Fruit fly (Drosophila melanogaster) whole organism, embryonic: ENCODE results near the gene Cyp313a1.

Source experiments
- Atf6 ChIP-seq: fragments of 200-800 bp; sonication (Bioruptor generic); IDR thresholded peaks from 2 replicates; pipeline ENCODE4 v1.3.6; 2022; ENCODE audit warnings: missing biosample characterization, missing genetic modification characterization
- CG10147 ChIP-seq: fragments of 200-800 bp; sonication (Bioruptor generic); optimal IDR thresholded peaks from 2 replicates; lab custom pipeline; 2019; ENCODE audit warnings: missing biosample characterization, mild to moderate bottlenecking, missing genetic modification characterization, moderate library complexity
- CG11093 ChIP-seq: fragments of 200-800 bp; sonication (Bioruptor generic); IDR thresholded peaks from 3 replicates; pipeline ENCODE4 v1.3.6; 2022; ENCODE audit warnings: missing biosample characterization, missing genetic modification characterization
- CG11504 ChIP-seq: fragments of 200-800 bp; sonication (Bioruptor generic); optimal IDR thresholded peaks from 3 replicates; lab custom pipeline; 2019; ENCODE audit warnings: missing biosample characterization, mild to moderate bottlenecking, missing genetic modification characterization, moderate library complexity
- CG12659 ChIP-seq: fragments of 200-800 bp; sonication (Bioruptor generic); optimal IDR thresholded peaks from 3 replicates; lab custom pipeline; 2017; ENCODE audit warnings: mild to moderate bottlenecking, missing biosample characterization, missing genetic modification reagents, missing genetic modification characterization
- CG1602 ChIP-seq: fragments of 200-800 bp; sonication (Bioruptor generic); optimal IDR thresholded peaks from 3 replicates; lab custom pipeline; 2016; ENCODE audit warnings: missing biosample characterization, missing genetic modification characterization
- CG1792 ChIP-seq: fragments of 200-800 bp; sonication (Bioruptor generic); optimal IDR thresholded peaks from 2 replicates; lab custom pipeline; 2016; ENCODE audit warnings: missing biosample characterization, missing genetic modification characterization
- CG18262 ChIP-seq: fragments of 200-800 bp; optimal IDR thresholded peaks from 3 replicates; lab custom pipeline; 2019; ENCODE audit warnings: missing biosample characterization, mild to moderate bottlenecking, missing genetic modification characterization, moderate library complexity
- CG32767 ChIP-seq: fragments of 200-800 bp; sonication (Bioruptor generic); IDR thresholded peaks from 2 replicates; pipeline ENCODE4 v1.3.6; 2022; ENCODE audit warnings: missing biosample characterization, missing genetic modification characterization
- CG3726 ChIP-seq: fragments of 200-800 bp; sonication (Bioruptor generic); IDR thresholded peaks from 3 replicates; pipeline ENCODE4, ENCODE4 v1.3.6; 2022; ENCODE audit warnings: missing biosample characterization, missing genetic modification characterization
- CG3838 ChIP-seq: fragments of 200-800 bp; sonication (Bioruptor generic); optimal IDR thresholded peaks from 3 replicates; lab custom pipeline; 2016; ENCODE audit warnings: missing biosample characterization, missing genetic modification characterization
- CG4360 ChIP-seq: fragments of 200-800 bp; sonication (Bioruptor generic); IDR thresholded peaks from 2 replicates; pipeline ENCODE4 v1.3.6; 2022; ENCODE audit warnings: missing biosample characterization, missing genetic modification characterization
- CG4854 ChIP-seq: fragments of 200-800 bp; sonication (Bioruptor generic); optimal IDR thresholded peaks from 2 replicates; lab custom pipeline; 2016; ENCODE audit warnings: missing biosample characterization, missing genetic modification characterization, inconsistent platforms
- CG6254 ChIP-seq: fragments of 200-800 bp; sonication (Bioruptor generic); optimal IDR thresholded peaks from 3 replicates; lab custom pipeline; 2017; ENCODE audit warnings: mild to moderate bottlenecking, missing biosample characterization, missing genetic modification reagents, missing genetic modification characterization
- CG8281 ChIP-seq: fragments of 200-800 bp; sonication (Bioruptor generic); optimal IDR thresholded peaks from 2 replicates; lab custom pipeline; 2018; ENCODE audit warnings: missing biosample characterization, mild to moderate bottlenecking, missing genetic modification characterization, moderate library complexity
- CG8478 ChIP-seq: fragments of >200 bp; optimal IDR thresholded peaks from 2 replicates; lab custom pipeline; 2018
- CG8765 ChIP-seq: fragments of 200-800 bp; sonication (Bioruptor generic); IDR thresholded peaks from 2 replicates; pipeline ENCODE4 v1.3.6; 2022; ENCODE audit warnings: missing biosample characterization, missing genetic modification characterization
- CG9215 ChIP-seq: fragments of 200-800 bp; sonication (Bioruptor generic); IDR thresholded peaks from 2 replicates; pipeline ENCODE4 v1.3.6; 2022; ENCODE audit warnings: missing biosample characterization, missing genetic modification characterization
- CrebB ChIP-seq: fragments of 200-800 bp; sonication (Bioruptor generic); optimal IDR thresholded peaks from 3 replicates; lab custom pipeline; 2018; ENCODE audit warnings: missing biosample characterization, mild to moderate bottlenecking, missing genetic modification characterization
- Dref ChIP-seq: fragments of 200-800 bp; sonication (Bioruptor generic); IDR thresholded peaks from 2 replicates; pipeline ENCODE4 v1.3.6; 2022; ENCODE audit warnings: missing biosample characterization, missing genetic modification characterization
- ERR ChIP-seq: fragments of 200-800 bp; sonication (Bioruptor generic); optimal IDR thresholded peaks from 2 replicates; lab custom pipeline; 2016; ENCODE audit warnings: missing biosample characterization, missing genetic modification characterization
- Fer1 ChIP-seq: fragments of 200-800 bp; sonication (Bioruptor generic); optimal IDR thresholded peaks from 2 replicates; lab custom pipeline; 2017; ENCODE audit warnings: missing biosample characterization, mild to moderate bottlenecking, missing genetic modification characterization
- Gsc ChIP-seq: fragments of 200-800 bp; sonication (Bioruptor generic); IDR thresholded peaks from 2 replicates; pipeline ENCODE4 v1.3.6; 2022; ENCODE audit warnings: missing biosample characterization, missing genetic modification characterization
- HLH3B ChIP-seq: fragments of 200-800 bp; sonication (Bioruptor generic); IDR thresholded peaks from 2 replicates; pipeline ENCODE4 v1.3.6; 2022; ENCODE audit warnings: missing biosample characterization, missing genetic modification characterization
- Hr78 ChIP-seq, 2 experiments: fragments of 200-800 bp in 1 of 2; fragments of >200 bp in 1 of 2; sonication (Bioruptor generic) in 1 of 2; optimal IDR thresholded peaks; 2 replicates each; lab custom pipeline; 2017 to 2019; ENCODE audit warnings: missing biosample characterization in 2 of 2, missing genetic modification characterization in 2 of 2, mild to moderate bottlenecking in 1 of 2, moderate library complexity in 1 of 2
- Jarid2 ChIP-seq: fragments of 200-800 bp; sonication (Bioruptor generic); optimal IDR thresholded peaks from 3 replicates; lab custom pipeline; 2017; ENCODE audit warnings: mild to moderate bottlenecking, missing biosample characterization, missing genetic modification reagents, missing genetic modification characterization
- Nf-YB ChIP-seq: fragments of 200-800 bp; sonication (Bioruptor generic); optimal IDR thresholded peaks from 3 replicates; lab custom pipeline; 2019; ENCODE audit warnings: missing biosample characterization, mild to moderate bottlenecking, missing genetic modification characterization, moderate library complexity
- Pdp1 ChIP-seq, 2 experiments: fragments of 200-800 bp; sonication (Bioruptor generic); optimal IDR thresholded peaks; 3 replicates each; lab custom pipeline; 2016; ENCODE audit warnings: missing biosample characterization in 2 of 2, missing genetic modification characterization in 2 of 2, mild to moderate bottlenecking in 1 of 2, moderate library complexity in 1 of 2
- Ptx1 ChIP-seq: fragments of 200-800 bp; sonication (Bioruptor generic); IDR thresholded peaks from 2 replicates; pipeline ENCODE4 v1.3.6; 2022; ENCODE audit warnings: missing biosample characterization, missing genetic modification characterization
- Sry-δ ChIP-seq: fragments of 200-800 bp; sonication (Bioruptor generic); optimal IDR thresholded peaks from 2 replicates; lab custom pipeline; 2016; ENCODE audit warnings: missing biosample characterization, missing genetic modification characterization
- Taf1 ChIP-seq: fragments of 200-800 bp; sonication (Bioruptor generic); IDR thresholded peaks from 2 replicates; pipeline ENCODE4 v1.3.6; 2022; ENCODE audit warnings: missing biosample characterization, missing genetic modification characterization
- amos ChIP-seq: fragments of 200-800 bp; sonication (Bioruptor generic); IDR thresholded peaks from 2 replicates; pipeline ENCODE4 v1.3.6; 2022; ENCODE audit warnings: missing biosample characterization, missing genetic modification characterization; ENCODE audit not compliant: partially characterized antibody
- ap ChIP-seq: fragments of 200-800 bp; sonication (Bioruptor generic); IDR thresholded peaks from 2 replicates; pipeline ENCODE4 v1.3.6; 2022; ENCODE audit warnings: missing biosample characterization, missing genetic modification characterization
- ara ChIP-seq: fragments of 200-800 bp; sonication (Bioruptor generic); IDR thresholded peaks from 2 replicates; pipeline ENCODE4 v1.3.6; 2022; ENCODE audit warnings: missing biosample characterization, missing genetic modification characterization
- ato ChIP-seq: fragments of 200-800 bp; sonication (Bioruptor generic); IDR thresholded peaks from 2 replicates; pipeline ENCODE4 v1.3.6; 2022; ENCODE audit warnings: missing biosample characterization, missing genetic modification characterization; ENCODE audit not compliant: partially characterized antibody
- bbx ChIP-seq: fragments of 200-800 bp; sonication (Bioruptor generic); IDR thresholded peaks from 2 replicates; pipeline ENCODE4 v1.3.6; 2022; ENCODE audit warnings: missing biosample characterization, missing genetic modification characterization; ENCODE audit not compliant: partially characterized antibody
- bsh ChIP-seq, 2 experiments: fragments of 200-800 bp; sonication (Bioruptor generic); optimal IDR thresholded peaks; 2 replicates each; lab custom pipeline; 2017 to 2018; ENCODE audit warnings: mild to moderate bottlenecking in 2 of 2, missing biosample characterization in 2 of 2, missing genetic modification characterization in 2 of 2, moderate library complexity in 1 of 2
- chinmo ChIP-seq: fragments of 200-800 bp; sonication (Bioruptor generic); IDR thresholded peaks from 4 replicates; pipeline ENCODE4 v1.3.6; 2022; ENCODE audit warnings: missing biosample characterization, missing genetic modification characterization; ENCODE audit not compliant: partially characterized antibody
- corto ChIP-seq: fragments of 200-800 bp; sonication (Bioruptor generic); optimal IDR thresholded peaks from 2 replicates; lab custom pipeline; 2016; ENCODE audit warnings: missing biosample characterization, mild to moderate bottlenecking, missing genetic modification characterization, moderate library complexity
- dm ChIP-seq: fragments of 200-800 bp; sonication (Bioruptor generic); optimal IDR thresholded peaks from 3 replicates; lab custom pipeline; 2016; ENCODE audit warnings: missing biosample characterization, missing genetic modification characterization
- gcm ChIP-seq: fragments of 200-800 bp; sonication (Bioruptor generic); optimal IDR thresholded peaks from 2 replicates; lab custom pipeline; 2019; ENCODE audit warnings: missing biosample characterization, mild to moderate bottlenecking, missing genetic modification characterization, moderate library complexity
- gro ChIP-seq: fragments of 200-800 bp; sonication (Bioruptor generic); optimal IDR thresholded peaks from 2 replicates; lab custom pipeline; 2016; ENCODE audit warnings: missing biosample characterization, missing genetic modification characterization
- nom ChIP-seq: fragments of 200-800 bp; sonication (Bioruptor generic); optimal IDR thresholded peaks from 2 replicates; lab custom pipeline; 2017; ENCODE audit warnings: missing biosample characterization, missing genetic modification characterization, mild to moderate bottlenecking, moderate library complexity, missing genetic modification reagents
- pros ChIP-seq: fragments of 200-800 bp; sonication (Bioruptor generic); optimal IDR thresholded peaks from 3 replicates; lab custom pipeline; 2019; ENCODE audit warnings: missing biosample characterization, mild to moderate bottlenecking, missing genetic modification characterization, moderate library complexity
- so ChIP-seq: fragments of 200-800 bp; sonication (Bioruptor generic); IDR thresholded peaks from 3 replicates; pipeline ENCODE4 v1.3.6; 2022; ENCODE audit warnings: missing biosample characterization, missing genetic modification characterization
- stwl ChIP-seq: fragments of 200-800 bp; sonication (Bioruptor generic); optimal IDR thresholded peaks from 3 replicates; lab custom pipeline; 2018; ENCODE audit warnings: missing biosample characterization, mild to moderate bottlenecking, missing genetic modification characterization, moderate library complexity
- tna ChIP-seq: fragments of 200-800 bp; sonication (Bioruptor generic); IDR thresholded peaks from 2 replicates; pipeline ENCODE4 v1.3.6; 2022; ENCODE audit warnings: missing biosample characterization, missing genetic modification characterization; ENCODE audit not compliant: partially characterized antibody
- unpg ChIP-seq: fragments of 200-800 bp; sonication (Bioruptor generic); optimal IDR thresholded peaks from 3 replicates; lab custom pipeline; 2018; ENCODE audit warnings: missing biosample characterization, mild to moderate bottlenecking, missing genetic modification characterization, moderate library complexity
- usp ChIP-seq: fragments of >200 bp; optimal IDR thresholded peaks from 2 replicates; lab custom pipeline; 2017; ENCODE audit warnings: missing biosample characterization, missing genetic modification characterization
- vvl ChIP-seq: fragments of 200-800 bp; sonication (Bioruptor generic); IDR thresholded peaks from 2 replicates; pipeline ENCODE4 v1.3.6; 2022; ENCODE audit warnings: missing biosample characterization, missing genetic modification characterization
- z ChIP-seq: fragments of 200-800 bp; sonication (Bioruptor generic); IDR thresholded peaks from 3 replicates; pipeline ENCODE4 v1.3.6; 2022; ENCODE audit warnings: missing biosample characterization, missing genetic modification characterization

Gene Cyp313a1

DNA sequence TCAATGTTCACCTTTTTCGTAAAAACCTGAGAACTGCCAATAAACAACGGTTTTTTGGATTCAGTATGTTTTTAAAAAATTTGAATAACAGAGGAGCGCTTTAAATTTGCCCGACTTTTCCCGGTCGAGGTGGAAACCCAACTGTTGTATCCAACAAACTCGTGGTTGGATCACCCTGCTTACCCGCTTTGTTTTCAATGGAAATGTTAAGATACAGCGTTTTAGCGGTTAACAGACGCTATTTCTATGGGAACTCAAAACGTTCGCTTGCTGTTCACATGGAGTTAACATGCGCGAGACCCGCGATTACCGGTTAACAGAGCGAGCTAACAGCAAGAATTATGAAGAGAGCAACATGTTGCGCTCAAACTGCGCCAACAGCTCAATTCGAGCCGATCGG is 39.3 kb upstream of the Cyp313a1 start, which contains the start of gene cv-c (continued):
- TF ChIP-seq CG6254 (GFP tag; lab: Kevin White, UChicago) (no peak), ERR (peak; percentile 1), Taf1 (GFP tag; lab: Robert Waterston, UW) (no peak), CG3726 (GFP tag; lab: Robert Waterston, UW) (no peak), Gsc (GFP tag; lab: Robert Waterston, UW) (no peak), CG3838 (GFP tag; lab: Kevin White, UChicago) (no peak), corto (GFP tag; lab: Kevin White, UChicago) (peak; percentile 35), unpg (GFP tag; lab: Kevin White, UChicago) (no peak), chinmo (GFP tag; lab: Robert Waterston, UW) (peak; percentile 70; the same call in 1 of the 4 replicates), CG8765 (GFP tag; lab: Robert Waterston, UW) (no peak), CG1602 (GFP tag; lab: Kevin White, UChicago) (no peak), bbx (GFP tag; lab: Robert Waterston, UW) (peak; percentile 43; the same call in 1 of the 2 replicates), usp (GFP tag; lab: Kevin White, UChicago) (no peak), CG10147 (GFP tag; lab: Kevin White, UChicago) (no peak), CG8281 (tag; lab: Kevin White, UChicago) (no peak), gcm (GFP tag; lab: Kevin White, UChicago) (no peak), CG12659 (no peak), ara (GFP tag; lab: Robert Waterston, UW) (no peak), ap (GFP tag; lab: Robert Waterston, UW) (no peak), Fer1 (GFP tag; lab: Kevin White, UChicago) (no peak), CG11504 (tag; lab: Kevin White, UChicago) (peak; percentile 38), z (GFP tag; lab: Robert Waterston, UW) (0 out of 3 replicates have a peak, but pooled peaks have one; percentile 16), Atf6 (no peak), CG11093 (GFP tag; lab: Robert Waterston, UW) (no peak), dm (no peak), ato (0 out of 2 replicates have a peak, but pooled peaks have one; percentile 21), CG32767 (GFP tag; lab: Robert Waterston, UW) (no peak), CrebB (tag; lab: Kevin White, UChicago) (no peak), Nf-YB (GFP tag; lab: Kevin White, UChicago) (no peak), Dref (GFP tag; lab: Robert Waterston, UW) (no peak), so (0 out of 3 replicates have a peak, but pooled peaks have one; percentile 53), CG8478 (lab: Kevin White, UChicago) (no peak), CG1792 (no peak), Pdp1 (GFP tag; optimal IDR thresholded peaks at IDR 0.05; lab: Kevin White, UChicago) (peak in 1 of 2 experiments; percentile 11), Ptx1 (GFP tag; lab: Robert Waterston, UW) (no peak), stwl (peak; percentile 12), CG4360 (GFP tag; lab: Robert Waterston, UW) (no peak), Sry-δ (no peak), Jarid2 (GFP tag; lab: Kevin White, UChicago) (peak; percentile 99), bsh (GFP tag; optimal IDR thresholded peaks at IDR 0.05; lab: Kevin White, UChicago) (peak in 1 of 2 experiments; percentile 0), CG4854 (no peak), CG18262 (tag; lab: Kevin White, UChicago) (no peak), HLH3B (GFP tag; lab: Robert Waterston, UW) (no peak), amos (GFP tag; lab: Robert Waterston, UW) (peak; percentile 12; the same call in 1 of the 2 replicates), Hr78 (GFP tag; optimal IDR thresholded peaks at IDR 0.05; lab: Kevin White, UChicago) (no peak), pros (no peak), tna (no peak), vvl (GFP tag; lab: Robert Waterston, UW) (peak; percentile 56; the same call in 1 of the 2 replicates), nom (GFP tag; lab: Kevin White, UChicago) (peak; percentile 59), CG9215 (GFP tag; lab: Robert Waterston, UW) (no peak), gro (GFP tag; lab: Kevin White, UChicago) (peak; percentile 50)
